Worm (Caenorhabditis elegans): Measurements from ENCODE around the gene F59B10.2.

- TF ChIP-seq lsy-2 (tag; optimal IDR thresholded peaks at IDR 0.05) (no peak), ces-1 (GFP tag; optimal IDR thresholded peaks at IDR 0.05) (no peak), cnd-1 (tag; optimal IDR thresholded peaks at IDR 0.05) (no peak), nhr-237 (tag; optimal IDR thresholded peaks at IDR 0.05) (no peak), mab-5 (tag; optimal IDR thresholded peaks at IDR 0.05) (no peak), elt-3 (tag; optimal IDR thresholded peaks at IDR 0.05) (no peak), pha-4 (tag; optimal IDR thresholded peaks at IDR 0.05) (no peak), blmp-1 (tag; optimal IDR thresholded peaks at IDR 0.05) (no peak), snpc-4 (tag; optimal IDR thresholded peaks at IDR 0.05) (no peak), nhr-76 (tag; optimal IDR thresholded peaks at IDR 0.05) (no peak), ztf-11 (tag; optimal IDR thresholded peaks at IDR 0.05) (no peak), ceh-43 (GFP tag; optimal IDR thresholded peaks at IDR 0.05) (no peak)
Observed at ce11 chrII:10527649-10528134, 18.0 kb upstream of the F59B10.2 start, which contains the start of gene mab-10.

Data from whole organism, mixed stage, embryonic.